Worm (Caenorhabditis elegans): Measurements from ENCODE around the gene npp-9.

- TF ChIP-seq nhr-12 (tag; optimal IDR thresholded peaks at IDR 0.05) (no peak), mep-1 (tag; optimal IDR thresholded peaks at IDR 0.05) (no peak), snpc-4 (tag; optimal IDR thresholded peaks at IDR 0.05) (no peak), ces-1 (GFP tag; optimal IDR thresholded peaks at IDR 0.05) (peak; percentile 27), unc-39 (tag; optimal IDR thresholded peaks at IDR 0.05) (no peak), bed-3 (GFP tag; optimal IDR thresholded peaks at IDR 0.05) (no peak)
These were observed 8.3 kb downstream of the npp-9 start, which contains the start of gene cri-3 for ce11 chrIII:3395874-3396467.
